Fruit fly (Drosophila melanogaster) whole organism, embryonic: ENCODE data around the gene Shc.

ENCODE experiments used
- Awh ChIP-seq: fragments of 200-800 bp; sonication (Bioruptor generic); IDR thresholded peaks from 2 replicates; pipeline ENCODE4, ENCODE4 v1.3.6; 2022; ENCODE audit warnings: missing biosample characterization, missing genetic modification characterization
- Bgb ChIP-seq: fragments of 200-800 bp; sonication (Bioruptor generic); IDR thresholded peaks from 2 replicates; pipeline ENCODE4 v1.3.6; 2022; ENCODE audit warnings: missing biosample characterization, missing genetic modification characterization; ENCODE audit not compliant: partially characterized antibody
- CG10209 ChIP-seq: fragments of 200-800 bp; sonication (Bioruptor generic); optimal IDR thresholded peaks from 3 replicates; lab custom pipeline; 2017; ENCODE audit warnings: missing biosample characterization, mild to moderate bottlenecking, missing genetic modification characterization, missing genetic modification reagents
- CG10274 ChIP-seq: fragments of 200-800 bp; sonication (Bioruptor generic); optimal IDR thresholded peaks from 3 replicates; lab custom pipeline; 2017; ENCODE audit warnings: missing biosample characterization, mild to moderate bottlenecking, missing genetic modification characterization
- CG10565 ChIP-seq: fragments of 200-800 bp; sonication (Bioruptor generic); optimal IDR thresholded peaks from 3 replicates; lab custom pipeline; 2016; ENCODE audit warnings: missing biosample characterization, mild to moderate bottlenecking, missing genetic modification characterization
- CG12659 ChIP-seq: fragments of 200-800 bp; sonication (Bioruptor generic); optimal IDR thresholded peaks from 3 replicates; lab custom pipeline; 2017; ENCODE audit warnings: mild to moderate bottlenecking, missing biosample characterization, missing genetic modification reagents, missing genetic modification characterization
- CG12942 ChIP-seq: fragments of 200-800 bp; sonication (Bioruptor generic); optimal IDR thresholded peaks from 3 replicates; lab custom pipeline; 2016; ENCODE audit warnings: missing biosample characterization, missing genetic modification characterization
- CG14710 ChIP-seq: fragments of 200-800 bp; sonication (Bioruptor generic); optimal IDR thresholded peaks from 3 replicates; lab custom pipeline; 2019; ENCODE audit warnings: missing biosample characterization, mild to moderate bottlenecking, missing genetic modification characterization, moderate library complexity
- CG17385 ChIP-seq: fragments of 200-800 bp; sonication (Bioruptor generic); optimal IDR thresholded peaks from 3 replicates; lab custom pipeline; 2018; ENCODE audit warnings: missing biosample characterization, mild to moderate bottlenecking, missing genetic modification characterization
- CG17829 ChIP-seq: fragments of 200-800 bp; optimal IDR thresholded peaks from 2 replicates; lab custom pipeline; 2019; ENCODE audit warnings: missing biosample characterization, mild to moderate bottlenecking, missing genetic modification characterization, moderate library complexity
- CG18764 ChIP-seq: fragments of 200-800 bp; sonication (Bioruptor generic); optimal IDR thresholded peaks from 3 replicates; lab custom pipeline; 2016; ENCODE audit warnings: missing biosample characterization, missing genetic modification characterization
- CG2129 ChIP-seq: fragments of 200-800 bp; sonication (Bioruptor generic); IDR thresholded peaks from 2 replicates; pipeline ENCODE4 v1.3.6; 2022; ENCODE audit warnings: missing biosample characterization, missing genetic modification characterization; ENCODE audit not compliant: partially characterized antibody
- CG30431 ChIP-seq: fragments of 200-800 bp; sonication (Bioruptor generic); optimal IDR thresholded peaks from 2 replicates; lab custom pipeline; 2017; ENCODE audit warnings: missing biosample characterization, missing genetic modification characterization
- CG3407 ChIP-seq: fragments of 200-800 bp; sonication (Bioruptor generic); optimal IDR thresholded peaks from 2 replicates; lab custom pipeline; 2018; ENCODE audit warnings: missing biosample characterization, mild to moderate bottlenecking, missing genetic modification characterization
- CG4730 ChIP-seq: fragments of 200-800 bp; sonication (Bioruptor generic); IDR thresholded peaks from 2 replicates; pipeline ENCODE4 v1.3.6; 2022; ENCODE audit warnings: missing biosample characterization, missing genetic modification characterization
- CG5953 ChIP-seq: fragments of 200-800 bp; sonication (Bioruptor generic); IDR thresholded peaks from 2 replicates; pipeline ENCODE4 v1.3.6; 2022; ENCODE audit warnings: missing biosample characterization, missing genetic modification characterization
- CG6791 ChIP-seq: fragments of 200-800 bp; sonication (Bioruptor generic); IDR thresholded peaks from 3 replicates; pipeline ENCODE4 v1.3.6; 2022; ENCODE audit warnings: missing biosample characterization, missing genetic modification characterization; ENCODE audit not compliant: partially characterized antibody
- CG7786 ChIP-seq: fragments of 200-800 bp; sonication (Bioruptor generic); optimal IDR thresholded peaks from 2 replicates; lab custom pipeline; 2016; ENCODE audit warnings: missing biosample characterization, missing genetic modification characterization
- CG8089 ChIP-seq: fragments of 200-800 bp; sonication (Bioruptor generic); optimal IDR thresholded peaks from 3 replicates; lab custom pipeline; 2016; ENCODE audit warnings: missing biosample characterization, missing genetic modification characterization
- CG8290 ChIP-seq, 3 experiments: fragments of 200-800 bp; sonication (Bioruptor generic); optimal IDR thresholded peaks; 2 replicates each; lab custom pipeline; 2016 to 2019; ENCODE audit warnings: missing biosample characterization in 3 of 3, missing genetic modification characterization in 3 of 3, mild to moderate bottlenecking in 2 of 3, moderate library complexity in 1 of 3
- CG8478 ChIP-seq: fragments of >200 bp; optimal IDR thresholded peaks from 2 replicates; lab custom pipeline; 2018
- CG8944 ChIP-seq: fragments of 200-800 bp; sonication (Bioruptor generic); optimal IDR thresholded peaks from 3 replicates; lab custom pipeline; 2016; ENCODE audit warnings: missing biosample characterization, missing genetic modification characterization
- E2f1 ChIP-seq: fragments of 200-800 bp; sonication (Bioruptor generic); IDR thresholded peaks from 2 replicates; pipeline ENCODE4 v1.3.6; 2022; ENCODE audit warnings: missing biosample characterization, missing genetic modification characterization
- Hr3 ChIP-seq: fragments of 200-800 bp; sonication (Bioruptor generic); optimal IDR thresholded peaks from 3 replicates; lab custom pipeline; 2016; ENCODE audit warnings: missing biosample characterization, missing genetic modification characterization
- Optix ChIP-seq: fragments of 200-800 bp; sonication (Bioruptor generic); IDR thresholded peaks from 3 replicates; pipeline ENCODE4 v1.3.6; 2022; ENCODE audit warnings: missing biosample characterization, missing genetic modification characterization
- Poxn ChIP-seq: fragments of 200-800 bp; sonication (Bioruptor generic); IDR thresholded peaks from 2 replicates; pipeline ENCODE4 v1.3.6; 2022; ENCODE audit warnings: missing biosample characterization, missing genetic modification characterization
- Ptx1 ChIP-seq: fragments of 200-800 bp; sonication (Bioruptor generic); IDR thresholded peaks from 2 replicates; pipeline ENCODE4 v1.3.6; 2022; ENCODE audit warnings: missing biosample characterization, missing genetic modification characterization
- Stat92E ChIP-seq, 3 experiments: fragments of >200 bp in 2 of 3; fragments of 200-800 bp in 1 of 3; sonication (Bioruptor generic) in 1 of 3; optimal IDR thresholded peaks; 2 replicates each; lab custom pipeline; 2017 to 2019; ENCODE audit warnings: missing biosample characterization in 3 of 3, missing genetic modification characterization in 3 of 3, mild to moderate bottlenecking in 1 of 3, moderate library complexity in 1 of 3
- Xbp1 ChIP-seq: fragments of 200-800 bp; sonication (Bioruptor generic); optimal IDR thresholded peaks from 3 replicates; lab custom pipeline; 2016; ENCODE audit warnings: missing biosample characterization, mild to moderate bottlenecking, missing genetic modification characterization
- bowl ChIP-seq: fragments of 200-800 bp; sonication (Bioruptor generic); IDR thresholded peaks from 2 replicates; pipeline ENCODE4 v1.3.6; 2022; ENCODE audit warnings: missing biosample characterization, missing genetic modification characterization
- cato ChIP-seq: fragments of 200-800 bp; sonication (Bioruptor generic); optimal IDR thresholded peaks from 2 replicates; lab custom pipeline; 2016; ENCODE audit warnings: missing biosample characterization, missing genetic modification characterization, borderline replicate concordance
- crc ChIP-seq: fragments of 200-800 bp; sonication (Bioruptor generic); optimal IDR thresholded peaks from 2 replicates; lab custom pipeline; 2016; ENCODE audit warnings: missing biosample characterization, missing genetic modification characterization
- fd102C ChIP-seq: fragments of 200-800 bp; sonication (Bioruptor generic); optimal IDR thresholded peaks from 2 replicates; lab custom pipeline; 2018; ENCODE audit warnings: missing biosample characterization, mild to moderate bottlenecking, missing genetic modification characterization, moderate library complexity
- fd3F ChIP-seq: fragments of 200-800 bp; sonication (Bioruptor generic); optimal IDR thresholded peaks from 2 replicates; lab custom pipeline; 2018; ENCODE audit warnings: missing biosample characterization, mild to moderate bottlenecking, missing genetic modification characterization, moderate library complexity
- gcm ChIP-seq: fragments of 200-800 bp; sonication (Bioruptor generic); optimal IDR thresholded peaks from 2 replicates; lab custom pipeline; 2019; ENCODE audit warnings: missing biosample characterization, mild to moderate bottlenecking, missing genetic modification characterization, moderate library complexity
- gem ChIP-seq: fragments of 200-800 bp; sonication (Bioruptor generic); optimal IDR thresholded peaks from 2 replicates; lab custom pipeline; 2019; ENCODE audit warnings: missing biosample characterization, mild to moderate bottlenecking, missing genetic modification characterization, moderate library complexity
- hb ChIP-seq: fragments of 200-800 bp; sonication (Bioruptor generic); IDR thresholded peaks from 3 replicates; pipeline ENCODE4 v1.3.6; 2022; ENCODE audit warnings: missing biosample characterization, missing genetic modification characterization; ENCODE audit not compliant: partially characterized antibody
- kah ChIP-seq: fragments of 200-800 bp; sonication (Bioruptor generic); optimal IDR thresholded peaks from 2 replicates; lab custom pipeline; 2018; ENCODE audit warnings: missing biosample characterization, mild to moderate bottlenecking, missing genetic modification characterization
- knrl ChIP-seq: fragments of 200-800 bp; sonication (Bioruptor generic); IDR thresholded peaks from 3 replicates; pipeline ENCODE4 v1.3.6; 2022; ENCODE audit warnings: missing biosample characterization, missing genetic modification characterization; ENCODE audit not compliant: partially characterized antibody
- lmd ChIP-seq: fragments of 200-800 bp; sonication (Bioruptor generic); IDR thresholded peaks from 2 replicates; pipeline ENCODE4 v1.3.6; 2022; ENCODE audit warnings: missing biosample characterization, missing genetic modification characterization
- luna ChIP-seq: fragments of 200-800 bp; sonication (Bioruptor generic); optimal IDR thresholded peaks from 2 replicates; lab custom pipeline; 2016; ENCODE audit warnings: missing biosample characterization, missing genetic modification characterization
- pros ChIP-seq: fragments of 200-800 bp; sonication (Bioruptor generic); optimal IDR thresholded peaks from 3 replicates; lab custom pipeline; 2019; ENCODE audit warnings: missing biosample characterization, mild to moderate bottlenecking, missing genetic modification characterization, moderate library complexity
- slbo ChIP-seq: fragments of 200-800 bp; sonication (Bioruptor generic); IDR thresholded peaks from 2 replicates; pipeline ENCODE4 v1.3.6; 2022; ENCODE audit warnings: missing biosample characterization, missing genetic modification characterization
- so ChIP-seq: fragments of 200-800 bp; sonication (Bioruptor generic); IDR thresholded peaks from 3 replicates; pipeline ENCODE4 v1.3.6; 2022; ENCODE audit warnings: missing biosample characterization, missing genetic modification characterization
- sob ChIP-seq: fragments of 200-800 bp; sonication (Bioruptor generic); IDR thresholded peaks from 2 replicates; pipeline ENCODE4 v1.3.6; 2022; ENCODE audit warnings: missing biosample characterization, missing genetic modification characterization
- tap ChIP-seq: fragments of 200-800 bp; optimal IDR thresholded peaks from 3 replicates; lab custom pipeline; 2019; ENCODE audit warnings: missing biosample characterization, mild to moderate bottlenecking, missing genetic modification characterization, moderate library complexity
- unc-4 ChIP-seq: fragments of 200-800 bp; sonication (Bioruptor generic); IDR thresholded peaks from 2 replicates; pipeline ENCODE4 v1.3.6; 2022; ENCODE audit warnings: missing biosample characterization, missing genetic modification characterization; ENCODE audit not compliant: partially characterized antibody
- unpg ChIP-seq: fragments of 200-800 bp; sonication (Bioruptor generic); optimal IDR thresholded peaks from 3 replicates; lab custom pipeline; 2018; ENCODE audit warnings: missing biosample characterization, mild to moderate bottlenecking, missing genetic modification characterization, moderate library complexity
- zen2 ChIP-seq: fragments of 200-800 bp; sonication (Bioruptor generic); IDR thresholded peaks from 3 replicates; pipeline ENCODE4 v1.3.6; 2022; ENCODE audit warnings: missing biosample characterization, missing genetic modification characterization; ENCODE audit not compliant: partially characterized antibody

Gene Shc

DNA sequence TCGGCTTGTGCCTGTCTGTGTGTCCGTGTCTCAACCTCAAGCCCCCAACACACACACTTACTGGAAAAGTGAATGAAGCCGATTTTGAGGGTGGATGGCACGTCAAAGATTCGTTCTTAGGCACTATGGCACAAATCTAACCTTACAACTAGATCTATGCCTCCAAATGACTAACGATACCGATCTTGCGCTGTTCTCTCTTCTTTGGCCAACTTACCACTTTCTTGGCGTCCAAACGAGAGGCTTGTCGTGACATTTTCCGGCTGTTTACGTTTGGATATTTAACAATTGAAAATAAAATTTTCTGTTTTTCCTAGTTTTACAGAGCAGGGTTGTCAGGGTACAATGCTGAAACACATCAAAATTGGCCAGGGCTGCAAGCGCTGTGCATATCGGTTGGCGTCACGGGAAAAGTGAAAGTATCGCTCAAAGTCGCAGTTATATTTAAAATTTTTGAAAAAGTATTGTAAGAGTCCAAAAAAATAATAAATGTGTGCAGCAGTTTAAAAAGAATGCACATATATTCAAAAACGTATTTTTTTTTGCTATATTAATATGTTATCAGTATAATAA lies 15.2 kb downstream of the Shc start, which contains the start of the genes Bet3 and Nf-YA (continued):
- TF ChIP-seq Poxn (GFP tag; lab: Robert Waterston, UW) (no peak), E2f1 (GFP tag; lab: Robert Waterston, UW) (peak; percentile 19; the same call in 1 of the 2 replicates), CG8478 (no peak), Bgb (peak; percentile 87), fd3F (no peak), CG17829 (peak; percentile 52), CG10209 (peak; percentile 36), CG6791 (GFP tag; lab: Robert Waterston, UW) (peak; percentile 89), CG5953 (GFP tag; lab: Robert Waterston, UW) (no peak), unc-4 (peak; percentile 86), CG7786 (peak; percentile 51), Awh (GFP tag; lab: Robert Waterston, UW) (no peak), zen2 (peak; percentile 86; the same call in 1 of the 3 replicates), CG14710 (tag; lab: Kevin White, UChicago) (peak; percentile 70), so (GFP tag; lab: Robert Waterston, UW) (no peak), Xbp1 (GFP tag; lab: Kevin White, UChicago) (peak; percentile 78), sob (GFP tag; lab: Robert Waterston, UW) (peak; percentile 62), gcm (GFP tag; lab: Kevin White, UChicago) (no peak), CG8089 (GFP tag; lab: Kevin White, UChicago) (peak; percentile 3), CG10274 (GFP tag; lab: Kevin White, UChicago) (no peak), crc (GFP tag; lab: Kevin White, UChicago) (peak; percentile 27), CG17385 (GFP tag; lab: Kevin White, UChicago) (peak; percentile 8), Hr3 (peak; percentile 50), cato (GFP tag; lab: Kevin White, UChicago) (no peak), CG2129 (GFP tag; lab: Robert Waterston, UW) (peak; percentile 73), pros (GFP tag; lab: Kevin White, UChicago) (no peak), CG12942 (GFP tag; lab: Kevin White, UChicago) (peak; percentile 13), Optix (GFP tag; lab: Robert Waterston, UW) (peak; percentile 11; the same call in 1 of the 3 replicates), CG3407 (GFP tag; lab: Kevin White, UChicago) (no peak), Ptx1 (GFP tag; lab: Robert Waterston, UW) (peak; percentile 53; the same call in 1 of the 2 replicates), tap (no peak), fd102C (GFP tag; lab: Kevin White, UChicago) (peak; percentile 11), CG4730 (0 out of 2 replicates have a peak, but pooled peaks have one; percentile 19), gem (tag; lab: Kevin White, UChicago) (peak; percentile 51), unpg (GFP tag; lab: Kevin White, UChicago) (no peak), Stat92E (GFP tag; optimal IDR thresholded peaks at IDR 0.05; lab: Kevin White, UChicago) (no peak), slbo (GFP tag; lab: Robert Waterston, UW) (peak; percentile 88), CG8290 (GFP tag; optimal IDR thresholded peaks at IDR 0.05; lab: Kevin White, UChicago) (peak; percentile 80), CG8290 (tag; optimal IDR thresholded peaks at IDR 0.05; lab: Kevin White, UChicago) (peak in 1 of 2 experiments; percentile 73), CG8944 (GFP tag; lab: Kevin White, UChicago) (peak; percentile 69), CG18764 (GFP tag; lab: Kevin White, UChicago) (peak; percentile 6), luna (GFP tag; lab: Kevin White, UChicago) (peak; percentile 77), CG12659 (peak; percentile 65), bowl (no peak), CG10565 (GFP tag; lab: Kevin White, UChicago) (no peak), CG30431 (GFP tag; lab: Kevin White, UChicago) (peak; percentile 3), kah (GFP tag; lab: Kevin White, UChicago) (no peak), lmd (GFP tag; lab: Robert Waterston, UW) (peak; percentile 54), knrl (GFP tag; lab: Robert Waterston, UW) (peak; percentile 90), hb (GFP tag; lab: Robert Waterston, UW) (peak; percentile 84)
